Worm (Caenorhabditis elegans): Measurements from ENCODE around the gene C16B8.2.

The C16B8.2 gene

DNA sequence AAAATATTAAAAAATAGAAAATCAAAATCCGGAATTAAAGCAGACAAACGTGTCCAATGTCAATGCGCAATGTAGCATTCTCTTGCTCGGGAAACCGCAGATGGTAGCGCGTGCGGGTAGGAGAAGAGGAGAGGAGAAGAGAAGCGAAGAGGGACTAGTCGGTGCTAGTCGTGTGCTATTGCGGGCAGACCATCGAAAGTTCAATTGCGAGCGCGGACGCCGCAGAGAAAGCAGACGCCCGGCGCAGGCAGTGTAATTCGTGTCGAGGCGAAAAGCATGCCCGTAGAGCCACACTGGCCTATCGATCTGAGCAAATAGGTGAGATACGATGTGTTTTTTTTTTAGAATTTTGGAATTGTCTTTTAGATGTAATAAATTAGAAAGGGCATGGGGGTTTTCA, 20.6 kb downstream of the C16B8.2 start (continued):
- TF ChIP-seq T26A5.8 (tag; optimal IDR thresholded peaks at IDR 0.05): no peak
- no peak for TF ChIP-seq mes-4 (tag; optimal IDR thresholded peaks at IDR 0.05)
- peak; percentile 54 for TF ChIP-seq K12H6.12 (tag; optimal IDR thresholded peaks at IDR 0.05)
- TF ChIP-seq tbx-9 (tag; optimal IDR thresholded peaks at IDR 0.05; ENCODE audit: borderline replicate concordance): no peak
- TF ChIP-seq B0035.1 (tag; optimal IDR thresholded peaks at IDR 0.05): no peak
- TF ChIP-seq F23B12.7 (tag; optimal IDR thresholded peaks at IDR 0.05; ENCODE audit: insufficient read depth): no peak
- no peak for TF ChIP-seq Y53F4B.3 (GFP tag; IDR thresholded peaks at IDR 0.05)
- TF ChIP-seq F57A8.1 (GFP tag; optimal IDR thresholded peaks at IDR 0.05): no peak
- no peak for TF ChIP-seq C17E4.6 (GFP tag; IDR thresholded peaks at IDR 0.05)
- no peak for TF ChIP-seq B0019.2 (GFP tag; conservative IDR thresholded peaks at IDR 0.05)
- no peak for TF ChIP-seq aptf-3 (GFP tag; IDR thresholded peaks at IDR 0.05)
- no peak for TF ChIP-seq let-526 (GFP tag; IDR thresholded peaks at IDR 0.05)
- TF ChIP-seq ztf-26 (tag; optimal IDR thresholded peaks at IDR 0.05): no peak
- 0 out of 2 replicates have a peak, but pooled peaks have one; percentile 60 for TF ChIP-seq ztf-28 (GFP tag; IDR thresholded peaks at IDR 0.05)
- 0 out of 2 replicates have a peak, but pooled peaks have one; percentile 30 for TF ChIP-seq pbrm-1 (GFP tag; IDR thresholded peaks at IDR 0.05)
- no peak for TF ChIP-seq egl-44 (GFP tag; IDR thresholded peaks at IDR 0.05)
- no peak for TF ChIP-seq F22D6.2 (tag; optimal IDR thresholded peaks at IDR 0.05)
- TF ChIP-seq tlf-1 (GFP tag; optimal IDR thresholded peaks at IDR 0.05): no peak
- TF ChIP-seq ztf-18 (tag; optimal IDR thresholded peaks at IDR 0.05): no peak
- no peak for TF ChIP-seq ztf-22 (GFP tag; optimal IDR thresholded peaks at IDR 0.05)
- TF ChIP-seq B0261.1 (tag; optimal IDR thresholded peaks at IDR 0.05): no peak
- no peak for TF ChIP-seq aptf-2 (GFP tag; conservative IDR thresholded peaks at IDR 0.05)
- no peak for TF ChIP-seq cebp-1 (GFP tag; IDR thresholded peaks at IDR 0.05)
- peak; percentile 66 for TF ChIP-seq cebp-1 (tag; optimal IDR thresholded peaks at IDR 0.05)
- TF ChIP-seq ZK185.1 (tag; optimal IDR thresholded peaks at IDR 0.05; ENCODE audit: poor library complexity, severe bottlenecking): no peak
- no peak for TF ChIP-seq rpc-1 (optimal IDR thresholded peaks at IDR 0.05)
- TF ChIP-seq rpc-1 (tag; optimal IDR thresholded peaks at IDR 0.05): no peak
- no peak for TF ChIP-seq snpc-3.4 (tag; optimal IDR thresholded peaks at IDR 0.05)
- TF ChIP-seq snpc-1.1 (tag; optimal IDR thresholded peaks at IDR 0.05; ENCODE audit: insufficient read depth): no peak
- TF ChIP-seq F33H1.4 (GFP tag; IDR thresholded peaks at IDR 0.05): no peak
- peak; percentile 58 for TF ChIP-seq nhr-80 (tag; optimal IDR thresholded peaks at IDR 0.05)
- TF ChIP-seq Y53G8AR.9 (GFP tag; conservative IDR thresholded peaks at IDR 0.05): no peak
- TF ChIP-seq repo-1 (tag; optimal IDR thresholded peaks at IDR 0.05): no peak
- no peak for TF ChIP-seq ceh-40 (GFP tag; IDR thresholded peaks at IDR 0.05)
- no peak for TF ChIP-seq sptf-2 (GFP tag; optimal IDR thresholded peaks at IDR 0.05)
- TF ChIP-seq madf-6 (GFP tag; IDR thresholded peaks at IDR 0.05): no peak
- TF ChIP-seq let-607 (tag; optimal IDR thresholded peaks at IDR 0.05): no peak
- no peak for TF ChIP-seq lin-26 (GFP tag; IDR thresholded peaks at IDR 0.05)
- TF ChIP-seq nfyb-1 (GFP tag; IDR thresholded peaks at IDR 0.05): 0 out of 2 replicates have a peak, but pooled peaks have one; percentile 47
- no peak for TF ChIP-seq mel-28 (tag; optimal IDR thresholded peaks at IDR 0.05; ENCODE audit: borderline replicate concordance)
- peak; percentile 2 for TF ChIP-seq tbp1 (GFP tag; optimal IDR thresholded peaks at IDR 0.05)
- TF ChIP-seq lir-1 (GFP tag; conservative IDR thresholded peaks at IDR 0.05): no peak
- no peak for TF ChIP-seq dpl-1 (GFP tag; optimal IDR thresholded peaks at IDR 0.05)
- no peak for TF ChIP-seq F49E8.2 (tag; optimal IDR thresholded peaks at IDR 0.05; ENCODE audit: insufficient read depth)
- TF ChIP-seq gei-17 (GFP tag; optimal IDR thresholded peaks at IDR 0.05): no peak
- no peak for TF ChIP-seq ztf-25 (GFP tag; IDR thresholded peaks at IDR 0.05)
- TF ChIP-seq hlh-26 (GFP tag; conservative IDR thresholded peaks at IDR 0.05): no peak
- no peak for TF ChIP-seq ztf-3 (GFP tag; optimal IDR thresholded peaks at IDR 0.05)
- TF ChIP-seq pha-4 (tag; optimal IDR thresholded peaks at IDR 0.05): no peak

Data from whole organism, young adult.